Worm (Caenorhabditis elegans) whole organism, dauer: ENCODE measurements around the gene clec-5.

Experiments
- unc-62 ChIP-seq: sonication (generic microtip); optimal IDR thresholded peaks from 2 replicates; lab custom pipeline; 2017; ENCODE audit warnings: missing biosample characterization, missing genetic modification reagents, missing genetic modification characterization

The clec-5 gene

ce11 chrIII:4861744-4862401 lies 21.5 kb downstream of the clec-5 start, which contains the start of the genes C35D10.10 and C35D10.5:
Gene C35D10.10, minus strand, starts transcription at chrIII:4861794.
Gene C35D10.5, plus strand, starts transcription at chrIII:4862351.
- TF ChIP-seq unc-62 = no peak

ce11 chrIII:4859039-4859438 lies 24.4 kb downstream of the clec-5 start, which contains the start of gene C35D10.6:
Gene C35D10.6, plus strand, starts transcription at chrIII:4859339.
- no peak for TF ChIP-seq unc-62

ce11 chrIII:4856992-4857391 lies 26.4 kb downstream of the clec-5 start:
- TF ChIP-seq unc-62 = no peak

- no peak for TF ChIP-seq unc-62
Observed at ce11 chrIII:4856109-4856508, 27.3 kb downstream of the clec-5 start, which contains the start of gene C35D10.7. Gene C35D10.7, plus strand, starts transcription at chrIII:4856193.

- TF ChIP-seq unc-62 = no peak
Observed at ce11 chrIII:4854918-4855317, 28.5 kb downstream of the clec-5 start, which contains the start of gene C35D10.8. Gene C35D10.8, plus strand, starts transcription at chrIII:4855218.

- TF ChIP-seq unc-62 = no peak
Observed at ce11 chrIII:4852025-4852424, 31.4 kb downstream of the clec-5 start, which contains the start of gene ced-4. Gene ced-4, plus strand, starts transcription at chrIII:4852325.

- TF ChIP-seq unc-62 = no peak
Observed at ce11 chrIII:4850139-4850538, 33.3 kb downstream of the clec-5 start, which contains the start of gene F26A1.1. Gene F26A1.1, plus strand, starts transcription at chrIII:4850507.

- TF ChIP-seq unc-62 = no peak
Observed at ce11 chrIII:4849739-4850138, 33.7 kb downstream of the clec-5 start, which contains the start of gene nonu-1. Gene nonu-1, minus strand, starts transcription at chrIII:4849907.

- no peak for TF ChIP-seq unc-62
Observed at ce11 chrIII:4844327-4844726, 39.1 kb downstream of the clec-5 start, which contains the start of the genes clec-157 and fkh-5. Gene clec-157, minus strand, starts transcription at chrIII:4844427. Gene fkh-5, plus strand, starts transcription at chrIII:4844662.

- TF ChIP-seq unc-62 = no peak
Observed at ce11 chrIII:4842173-4842572, 41.2 kb downstream of the clec-5 start, which contains the start of gene clec-156. Gene clec-156, minus strand, starts transcription at chrIII:4842273.

ce11 chrIII:4837429-4837828 lies 46.0 kb downstream of the clec-5 start, which contains the start of the genes acbp-7 and F26A1.19:
Gene acbp-7, plus strand, starts transcription at chrIII:4837729.
Gene F26A1.19, plus strand, starts transcription at chrIII:4837731.
- no peak for TF ChIP-seq unc-62
